Fruit fly (Drosophila melanogaster): ENCODE measurements around the gene Dcr-1.
A peak's percentile ranks its signal among the peaks of the same experiment; 100 is the strongest.

Gene Dcr-1

dm6 chr3R:22690311-22690710, 50.6 kb downstream of the Dcr-1 start, which contains the start of the genes wfs1 and Nup133 (continued):
- TF ChIP-seq sisA (GFP tag; IDR thresholded peaks at IDR 0.05) (peak; percentile 44; the same call in 1 of the 2 replicates), al (GFP tag; IDR thresholded peaks at IDR 0.05) (peak; percentile 59; the same call in 1 of the 2 replicates), ara (GFP tag; IDR thresholded peaks at IDR 0.05) (0 out of 2 replicates have a peak, but pooled peaks have one; percentile 5), CG7271 (tag; optimal IDR thresholded peaks at IDR 0.05) (peak; percentile 70), CG4707 (GFP tag; optimal IDR thresholded peaks at IDR 0.05) (peak; percentile 15), CG8388 (GFP tag; optimal IDR thresholded peaks at IDR 0.05) (peak; percentile 80), NfI (GFP tag; optimal IDR thresholded peaks at IDR 0.05) (peak; percentile 63), CG8290 (GFP tag; optimal IDR thresholded peaks at IDR 0.05) (no peak), CG8290 (tag; optimal IDR thresholded peaks at IDR 0.05) (no peak), CG12391 (tag; optimal IDR thresholded peaks at IDR 0.05) (peak; percentile 94), CG3065 (GFP tag; optimal IDR thresholded peaks at IDR 0.05) (peak; percentile 34), zfh1 (GFP tag; IDR thresholded peaks at IDR 0.05) (peak; percentile 65; the same call in 2 of the 3 replicates), ro (GFP tag; IDR thresholded peaks at IDR 0.05) (no peak), CG1792 (GFP tag; optimal IDR thresholded peaks at IDR 0.05) (no peak), CG8944 (GFP tag; optimal IDR thresholded peaks at IDR 0.05) (no peak), mld (GFP tag; IDR thresholded peaks at IDR 0.05; ENCODE audit: partially characterized antibody) (peak; percentile 27; the same call in 1 of the 3 replicates), CG33213 (GFP tag; optimal IDR thresholded peaks at IDR 0.05) (no peak), D19A (tag; optimal IDR thresholded peaks at IDR 0.05) (no peak), Bgb (GFP tag; IDR thresholded peaks at IDR 0.05; ENCODE audit: partially characterized antibody) (peak; percentile 75), CG3995 (GFP tag; optimal IDR thresholded peaks at IDR 0.05) (peak; percentile 97), CG13624 (GFP tag; optimal IDR thresholded peaks at IDR 0.05) (no peak), ftz-f1 (GFP tag; optimal IDR thresholded peaks at IDR 0.05) (no peak), dysf (GFP tag; IDR thresholded peaks at IDR 0.05) (peak; percentile 62; the same call in 1 of the 3 replicates), so (GFP tag; IDR thresholded peaks at IDR 0.05) (no peak), CG10654 (GFP tag; optimal IDR thresholded peaks at IDR 0.05) (peak; percentile 64), stwl (tag; optimal IDR thresholded peaks at IDR 0.05) (peak; percentile 73), B-H2 (GFP tag; optimal IDR thresholded peaks at IDR 0.05) (peak; percentile 77), Ptx1 (GFP tag; IDR thresholded peaks at IDR 0.05) (peak; percentile 73), HLH54F (GFP tag; optimal IDR thresholded peaks at IDR 0.05) (no peak), knrl (GFP tag; IDR thresholded peaks at IDR 0.05; ENCODE audit: partially characterized antibody) (peak; percentile 90), CG10959 (GFP tag; IDR thresholded peaks at IDR 0.05) (0 out of 2 replicates have a peak, but pooled peaks have one; percentile 37), Deaf1 (tag; optimal IDR thresholded peaks at IDR 0.05) (no peak), CG10565 (GFP tag; optimal IDR thresholded peaks at IDR 0.05) (no peak), gro (GFP tag; optimal IDR thresholded peaks at IDR 0.05) (no peak), twi (tag; optimal IDR thresholded peaks at IDR 0.05) (peak; percentile 80), Ssrp (tag; optimal IDR thresholded peaks at IDR 0.05) (peak; percentile 84), pho (GFP tag; optimal IDR thresholded peaks at IDR 0.05) (no peak), HLH3B (GFP tag; IDR thresholded peaks at IDR 0.05) (peak; percentile 72)

- TF ChIP-seq fd3F (GFP tag; optimal IDR thresholded peaks at IDR 0.05) (peak; percentile 26), chm (GFP tag; IDR thresholded peaks at IDR 0.05) (peak; percentile 66; the same call in 1 of the 2 replicates), MBD-R2 (GFP tag; IDR thresholded peaks at IDR 0.05) (peak; percentile 77), CG15696 (tag; optimal IDR thresholded peaks at IDR 0.05) (peak; percentile 34), gce (GFP tag; IDR thresholded peaks at IDR 0.05) (no peak), maf-S (GFP tag; optimal IDR thresholded peaks at IDR 0.05) (no peak), CG10543 (GFP tag; optimal IDR thresholded peaks at IDR 0.05) (peak; percentile 31), Blimp-1 (GFP tag; optimal IDR thresholded peaks at IDR 0.05) (peak; percentile 38), cg (GFP tag; optimal IDR thresholded peaks at IDR 0.05) (no peak), CG30431 (GFP tag; optimal IDR thresholded peaks at IDR 0.05) (no peak), Hr3 (GFP tag; optimal IDR thresholded peaks at IDR 0.05) (peak; percentile 52), eyg (GFP tag; optimal IDR thresholded peaks at IDR 0.05) (no peak), CG8924 (tag; optimal IDR thresholded peaks at IDR 0.05) (peak; percentile 67), sima (GFP tag; optimal IDR thresholded peaks at IDR 0.05) (no peak), Myb (GFP tag; optimal IDR thresholded peaks at IDR 0.05) (peak; percentile 89), CG10959 (GFP tag; IDR thresholded peaks at IDR 0.05) (peak; percentile 27; the same call in 1 of the 2 replicates)
Measured at dm6 chr3R:22686336-22686874, 54.5 kb downstream of the Dcr-1 start, which contains the start of the genes Gclm and CG17625. Gene Gclm (minus strand): TSS chr3R:22686510. Gene CG17625 (plus strand): TSS chr3R:22686849.
